Fruit fly (Drosophila melanogaster) whole organism, embryonic: ENCODE measurements around the gene CG17027.

Source experiments
- ATbp ChIP-seq: fragments of 200-800 bp; sonication (Bioruptor generic); optimal IDR thresholded peaks from 2 replicates; lab custom pipeline; 2017; ENCODE audit warnings: missing biosample characterization, mild to moderate bottlenecking, missing genetic modification characterization, missing genetic modification reagents
- Adf1 ChIP-seq: fragments of 200-800 bp; sonication (Bioruptor generic); IDR thresholded peaks from 2 replicates; pipeline ENCODE4 v1.3.6; 2022; ENCODE audit warnings: missing biosample characterization, missing genetic modification characterization
- Asciz ChIP-seq: fragments of 200-800 bp; sonication (Bioruptor generic); optimal IDR thresholded peaks from 2 replicates; lab custom pipeline; 2017; ENCODE audit warnings: missing biosample characterization, mild to moderate bottlenecking, missing genetic modification characterization, missing genetic modification reagents
- Atf6 ChIP-seq: fragments of 200-800 bp; sonication (Bioruptor generic); IDR thresholded peaks from 2 replicates; pipeline ENCODE4 v1.3.6; 2022; ENCODE audit warnings: missing biosample characterization, missing genetic modification characterization
- CG11504 ChIP-seq: fragments of 200-800 bp; sonication (Bioruptor generic); optimal IDR thresholded peaks from 3 replicates; lab custom pipeline; 2019; ENCODE audit warnings: missing biosample characterization, mild to moderate bottlenecking, missing genetic modification characterization, moderate library complexity
- CG14050 ChIP-seq: fragments of 200-800 bp; sonication (Bioruptor generic); IDR thresholded peaks from 3 replicates; pipeline ENCODE4 v1.3.6; 2022; ENCODE audit warnings: missing biosample characterization, missing genetic modification characterization
- CG17359 ChIP-seq: fragments of 200-800 bp; sonication (Bioruptor generic); optimal IDR thresholded peaks from 3 replicates; lab custom pipeline; 2018; ENCODE audit warnings: missing biosample characterization, mild to moderate bottlenecking, missing genetic modification characterization, moderate library complexity
- CG18262 ChIP-seq: fragments of 200-800 bp; optimal IDR thresholded peaks from 3 replicates; lab custom pipeline; 2019; ENCODE audit warnings: missing biosample characterization, mild to moderate bottlenecking, missing genetic modification characterization, moderate library complexity
- CG2199 ChIP-seq: fragments of 200-800 bp; sonication (Bioruptor generic); IDR thresholded peaks from 3 replicates; pipeline ENCODE4 v1.3.6; 2022; ENCODE audit warnings: missing biosample characterization, missing genetic modification characterization
- CG2678 ChIP-seq: fragments of 200-800 bp; sonication (Bioruptor generic); optimal IDR thresholded peaks from 3 replicates; lab custom pipeline; 2019; ENCODE audit warnings: missing biosample characterization, mild to moderate bottlenecking, missing genetic modification characterization, moderate library complexity
- CG31365 ChIP-seq: fragments of 200-800 bp; sonication (Bioruptor generic); optimal IDR thresholded peaks from 2 replicates; lab custom pipeline; 2018; ENCODE audit warnings: missing biosample characterization, mild to moderate bottlenecking, missing genetic modification characterization
- CG31388 ChIP-seq: fragments of 200-800 bp; sonication (Bioruptor generic); optimal IDR thresholded peaks from 2 replicates; lab custom pipeline; 2016; ENCODE audit warnings: missing biosample characterization, missing genetic modification characterization
- CG4282 ChIP-seq: fragments of 200-800 bp; sonication (Bioruptor generic); optimal IDR thresholded peaks from 2 replicates; lab custom pipeline; 2016; ENCODE audit warnings: missing biosample characterization, missing genetic modification characterization
- CG6254 ChIP-seq: fragments of 200-800 bp; sonication (Bioruptor generic); optimal IDR thresholded peaks from 3 replicates; lab custom pipeline; 2017; ENCODE audit warnings: mild to moderate bottlenecking, missing biosample characterization, missing genetic modification reagents, missing genetic modification characterization
- CG7786 ChIP-seq: fragments of 200-800 bp; sonication (Bioruptor generic); optimal IDR thresholded peaks from 2 replicates; lab custom pipeline; 2016; ENCODE audit warnings: missing biosample characterization, missing genetic modification characterization
- CG9215 ChIP-seq: fragments of 200-800 bp; sonication (Bioruptor generic); IDR thresholded peaks from 2 replicates; pipeline ENCODE4 v1.3.6; 2022; ENCODE audit warnings: missing biosample characterization, missing genetic modification characterization
- CG9437 ChIP-seq: fragments of 200-800 bp; sonication (Bioruptor generic); optimal IDR thresholded peaks from 2 replicates; lab custom pipeline; 2018; ENCODE audit warnings: missing biosample characterization, mild to moderate bottlenecking, missing genetic modification characterization
- CTCF ChIP-seq: fragments of 200-800 bp; sonication (Bioruptor generic); optimal IDR thresholded peaks from 2 replicates; lab custom pipeline; 2017; ENCODE audit warnings: missing biosample characterization, mild to moderate bottlenecking, missing genetic modification characterization, moderate library complexity
- Fer3 ChIP-seq: fragments of 200-800 bp; sonication (Bioruptor generic); optimal IDR thresholded peaks from 2 replicates; lab custom pipeline; 2018; ENCODE audit warnings: missing biosample characterization, mild to moderate bottlenecking, missing genetic modification characterization, moderate library complexity
- Hey ChIP-seq: fragments of 200-800 bp; sonication (Bioruptor generic); optimal IDR thresholded peaks from 3 replicates; lab custom pipeline; 2018; ENCODE audit warnings: missing biosample characterization, mild to moderate bottlenecking, missing genetic modification characterization
- Hsf ChIP-seq: fragments of 200-800 bp; sonication (Bioruptor generic); optimal IDR thresholded peaks from 3 replicates; lab custom pipeline; 2016; ENCODE audit warnings: missing biosample characterization, missing genetic modification characterization
- Lhr ChIP-seq: fragments of 200-800 bp; sonication (Bioruptor generic); optimal IDR thresholded peaks from 3 replicates; lab custom pipeline; 2017; ENCODE audit warnings: mild to moderate bottlenecking, missing biosample characterization, missing genetic modification reagents, missing genetic modification characterization
- Max ChIP-seq: fragments of 200-800 bp; sonication (Bioruptor generic); optimal IDR thresholded peaks from 2 replicates; lab custom pipeline; 2016; ENCODE audit warnings: missing biosample characterization, mild to moderate bottlenecking, missing genetic modification characterization
- Oli ChIP-seq: fragments of 200-800 bp; sonication (Bioruptor generic); optimal IDR thresholded peaks from 2 replicates; lab custom pipeline; 2018; ENCODE audit warnings: missing biosample characterization, mild to moderate bottlenecking, missing genetic modification characterization, moderate library complexity
- PHDP ChIP-seq: fragments of 200-800 bp; sonication (Bioruptor generic); optimal IDR thresholded peaks from 3 replicates; lab custom pipeline; 2018; ENCODE audit warnings: missing biosample characterization, mild to moderate bottlenecking, missing genetic modification characterization, moderate library complexity
- Ptx1 ChIP-seq: fragments of 200-800 bp; sonication (Bioruptor generic); IDR thresholded peaks from 2 replicates; pipeline ENCODE4 v1.3.6; 2022; ENCODE audit warnings: missing biosample characterization, missing genetic modification characterization
- Ravus ChIP-seq: fragments of 200-800 bp; sonication (Bioruptor generic); IDR thresholded peaks from 2 replicates; pipeline ENCODE4 v1.3.6; 2022; ENCODE audit warnings: missing biosample characterization, missing genetic modification characterization
- Six4 ChIP-seq: fragments of 200-800 bp; sonication (Bioruptor generic); optimal IDR thresholded peaks from 2 replicates; lab custom pipeline; 2016; ENCODE audit warnings: missing biosample characterization, missing genetic modification characterization
- Spps ChIP-seq: fragments of 200-800 bp; sonication (Bioruptor generic); optimal IDR thresholded peaks from 2 replicates; lab custom pipeline; 2018; ENCODE audit warnings: missing biosample characterization, mild to moderate bottlenecking, missing genetic modification characterization
- Sry-β ChIP-seq: fragments of 200-800 bp; sonication (Bioruptor generic); optimal IDR thresholded peaks from 2 replicates; lab custom pipeline; 2018; ENCODE audit warnings: missing biosample characterization, mild to moderate bottlenecking, missing genetic modification characterization, moderate library complexity
- TFAM ChIP-seq: fragments of 200-800 bp; sonication (Bioruptor generic); optimal IDR thresholded peaks from 2 replicates; lab custom pipeline; 2017; ENCODE audit warnings: missing biosample characterization, missing genetic modification characterization, inconsistent platforms
- Vsx1 ChIP-seq: fragments of 200-800 bp; sonication (Bioruptor generic); optimal IDR thresholded peaks from 2 replicates; lab custom pipeline; 2017; ENCODE audit warnings: missing biosample characterization, mild to moderate bottlenecking, missing genetic modification characterization, missing genetic modification reagents
- Xrp1 ChIP-seq: fragments of 200-800 bp; sonication (Bioruptor generic); IDR thresholded peaks from 2 replicates; pipeline ENCODE4 v1.3.6; 2022; ENCODE audit warnings: missing biosample characterization, missing genetic modification characterization
- bcd ChIP-seq: fragments of 200-800 bp; sonication (Bioruptor generic); optimal IDR thresholded peaks from 2 replicates; lab custom pipeline; 2017; ENCODE audit warnings: missing biosample characterization, mild to moderate bottlenecking, missing genetic modification characterization
- esg ChIP-seq: fragments of 200-800 bp; sonication (Bioruptor generic); conservative IDR thresholded peaks from 2 replicates; pipeline ENCODE4 v1.3.6; 2022; ENCODE audit warnings: missing biosample characterization, missing genetic modification characterization
- fu2 ChIP-seq: fragments of 200-800 bp; sonication (Bioruptor generic); optimal IDR thresholded peaks from 2 replicates; lab custom pipeline; 2016; ENCODE audit warnings: missing biosample characterization, missing genetic modification characterization
- gcm2 ChIP-seq: fragments of 200-800 bp; sonication (Bioruptor generic); optimal IDR thresholded peaks from 2 replicates; lab custom pipeline; 2016; ENCODE audit warnings: missing biosample characterization, missing genetic modification characterization
- gem ChIP-seq: fragments of 200-800 bp; sonication (Bioruptor generic); optimal IDR thresholded peaks from 2 replicates; lab custom pipeline; 2019; ENCODE audit warnings: missing biosample characterization, mild to moderate bottlenecking, missing genetic modification characterization, moderate library complexity
- gfzf ChIP-seq: fragments of 200-800 bp; sonication (Bioruptor generic); optimal IDR thresholded peaks from 2 replicates; lab custom pipeline; 2016; ENCODE audit warnings: missing biosample characterization, mild to moderate bottlenecking, missing genetic modification characterization, moderate library complexity
- grau ChIP-seq: fragments of 200-800 bp; optimal IDR thresholded peaks from 3 replicates; lab custom pipeline; 2019; ENCODE audit warnings: missing biosample characterization, mild to moderate bottlenecking, missing genetic modification characterization, moderate library complexity
- hbn ChIP-seq: fragments of 200-800 bp; sonication (Bioruptor generic); IDR thresholded peaks from 2 replicates; pipeline ENCODE4 v1.3.6; 2022; ENCODE audit warnings: missing biosample characterization, missing genetic modification characterization; ENCODE audit not compliant: partially characterized antibody
- insv ChIP-seq, 2 experiments: fragments of 200-800 bp; sonication (Bioruptor generic); optimal IDR thresholded peaks; 3 replicates each; lab custom pipeline; 2016 to 2018; ENCODE audit warnings: missing biosample characterization in 2 of 2, missing genetic modification characterization in 2 of 2
- jigr1 ChIP-seq: fragments of 200-800 bp; sonication (Bioruptor generic); IDR thresholded peaks from 3 replicates; pipeline ENCODE4 v1.3.6; 2022; ENCODE audit warnings: missing biosample characterization, missing genetic modification characterization
- kah ChIP-seq: fragments of 200-800 bp; sonication (Bioruptor generic); optimal IDR thresholded peaks from 2 replicates; lab custom pipeline; 2018; ENCODE audit warnings: missing biosample characterization, mild to moderate bottlenecking, missing genetic modification characterization
- mld ChIP-seq: fragments of 200-800 bp; sonication (Bioruptor generic); IDR thresholded peaks from 3 replicates; pipeline ENCODE4 v1.3.6; 2022; ENCODE audit warnings: missing biosample characterization, missing genetic modification characterization; ENCODE audit not compliant: partially characterized antibody
- peb ChIP-seq: fragments of 200-800 bp; sonication (Bioruptor generic); IDR thresholded peaks from 2 replicates; pipeline ENCODE4 v1.3.6; 2022; ENCODE audit warnings: missing biosample characterization, missing genetic modification characterization
- rib ChIP-seq: fragments of 200-800 bp; sonication (Bioruptor generic); IDR thresholded peaks from 2 replicates; pipeline ENCODE4 v1.3.6; 2022; ENCODE audit warnings: missing biosample characterization, missing genetic modification characterization
- sens-2 ChIP-seq: fragments of 200-800 bp; sonication (Bioruptor generic); IDR thresholded peaks from 2 replicates; pipeline ENCODE4 v1.3.6; 2022; ENCODE audit warnings: missing biosample characterization, missing genetic modification characterization
- sima ChIP-seq: fragments of 200-800 bp; sonication (Bioruptor generic); optimal IDR thresholded peaks from 2 replicates; lab custom pipeline; 2016; ENCODE audit warnings: missing biosample characterization, missing genetic modification characterization
- sna ChIP-seq: fragments of 200-800 bp; sonication (Bioruptor generic); IDR thresholded peaks from 2 replicates; pipeline ENCODE4 v1.3.6; 2022; ENCODE audit warnings: missing biosample characterization, missing genetic modification characterization; ENCODE audit not compliant: partially characterized antibody
- sr ChIP-seq: fragments of 200-800 bp; sonication (Bioruptor generic); IDR thresholded peaks from 3 replicates; pipeline ENCODE4 v1.3.6; 2022; ENCODE audit warnings: missing biosample characterization, missing genetic modification characterization
- tll ChIP-seq, 2 experiments: fragments of 200-800 bp in 1 of 2; fragments of >200 bp in 1 of 2; sonication (Bioruptor generic) in 1 of 2; optimal IDR thresholded peaks; 2 replicates each; lab custom pipeline; 2017 to 2019; ENCODE audit warnings: missing biosample characterization in 2 of 2, missing genetic modification characterization in 2 of 2, mild to moderate bottlenecking in 1 of 2, moderate library complexity in 1 of 2

The CG17027 gene

dm6 chr3L:16010176-16010575 lies 30.3 kb downstream of the CG17027 start:
- TF ChIP-seq CG4282 (GFP tag; lab: Kevin White, UChicago) (no peak), Ptx1 (GFP tag; lab: Robert Waterston, UW) (no peak), Asciz (GFP tag; lab: Kevin White, UChicago) (peak; percentile 46), CG2199 (GFP tag; lab: Robert Waterston, UW) (no peak), insv (GFP tag; optimal IDR thresholded peaks at IDR 0.05; lab: Kevin White, UChicago) (no peak), mld (GFP tag; lab: Robert Waterston, UW) (no peak), Ravus (GFP tag; lab: Robert Waterston, UW) (no peak), sr (no peak), PHDP (peak; percentile 18), CG18262 (tag; lab: Kevin White, UChicago) (no peak), Six4 (GFP tag; lab: Kevin White, UChicago) (no peak), gcm2 (no peak), Atf6 (GFP tag; lab: Robert Waterston, UW) (no peak), Vsx1 (GFP tag; lab: Kevin White, UChicago) (no peak), gfzf (no peak), gem (tag; lab: Kevin White, UChicago) (peak; percentile 3), kah (GFP tag; lab: Kevin White, UChicago) (no peak), Sry-β (GFP tag; lab: Kevin White, UChicago) (no peak), CG14050 (GFP tag; lab: Robert Waterston, UW) (no peak), CG31388 (GFP tag; lab: Kevin White, UChicago) (no peak), CG11504 (tag; lab: Kevin White, UChicago) (peak; percentile 5), sima (GFP tag; lab: Kevin White, UChicago) (no peak), bcd (no peak), CG31365 (tag; lab: Kevin White, UChicago) (no peak), jigr1 (GFP tag; lab: Robert Waterston, UW) (no peak), CG6254 (GFP tag; lab: Kevin White, UChicago) (no peak), Adf1 (GFP tag; lab: Robert Waterston, UW) (no peak), CTCF (no peak), grau (tag; lab: Kevin White, UChicago) (no peak), Spps (tag; lab: Kevin White, UChicago) (no peak), Hsf (GFP tag; lab: Kevin White, UChicago) (no peak), ATbp (GFP tag; lab: Kevin White, UChicago) (peak; percentile 33), tll (GFP tag; optimal IDR thresholded peaks at IDR 0.05; lab: Kevin White, UChicago) (no peak), esg (no peak), rib (GFP tag; lab: Robert Waterston, UW) (no peak), peb (no peak), hbn (GFP tag; lab: Robert Waterston, UW) (no peak), Max (GFP tag; lab: Kevin White, UChicago) (no peak), Fer3 (tag; lab: Kevin White, UChicago) (no peak), CG9215 (GFP tag; lab: Robert Waterston, UW) (no peak), Oli (tag; lab: Kevin White, UChicago) (no peak), sens-2 (GFP tag; lab: Robert Waterston, UW) (no peak), CG7786 (GFP tag; lab: Kevin White, UChicago) (no peak), CG2678 (peak; percentile 1), Hey (no peak), Xrp1 (GFP tag; lab: Robert Waterston, UW) (no peak), CG9437 (no peak), sna (GFP tag; lab: Robert Waterston, UW) (no peak), Lhr (GFP tag; lab: Kevin White, UChicago) (no peak), fu2 (GFP tag; lab: Kevin White, UChicago) (no peak), CG17359 (tag; lab: Kevin White, UChicago) (peak; percentile 51), TFAM (GFP tag; lab: Kevin White, UChicago) (no peak)
